Fruit fly (Drosophila melanogaster): ENCODE measurements around the gene CG32459.

Gene CG32459

DNA sequence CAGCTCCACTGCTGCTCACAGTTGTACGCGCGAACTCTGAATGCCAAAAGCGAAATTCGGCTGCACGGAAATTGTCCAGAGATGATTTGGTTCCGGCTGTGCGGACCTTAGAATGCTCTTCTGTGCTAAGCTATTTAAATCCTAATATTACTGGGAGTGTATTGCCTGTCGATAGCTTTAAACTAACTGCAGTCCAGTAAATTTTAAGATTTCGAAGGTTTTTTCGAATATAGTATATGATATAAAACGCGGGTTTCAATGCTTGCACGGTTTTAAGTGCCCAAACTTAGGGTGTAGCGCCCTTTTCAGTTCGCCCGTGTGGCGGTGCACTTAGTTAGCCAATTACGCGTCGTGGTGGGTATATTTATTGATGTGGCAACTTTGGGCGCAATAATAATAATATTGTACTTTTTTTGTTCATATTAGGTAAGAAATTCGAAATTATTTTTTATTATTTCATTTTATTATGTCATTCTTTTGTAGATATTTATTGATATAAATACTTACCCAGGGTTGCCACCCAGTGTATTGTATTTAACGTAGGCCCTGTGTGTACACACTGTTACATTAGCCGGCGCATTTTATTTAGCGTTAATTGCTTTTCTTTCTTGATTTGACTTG, 23.0 kb upstream of the CG32459 start, which contains the start of the genes Chro and Ssl1 (continued):
- TF ChIP-seq CG7368 (GFP tag; optimal IDR thresholded peaks at IDR 0.05) (peak; percentile 100), CG6792 (GFP tag; optimal IDR thresholded peaks at IDR 0.05) (peak; percentile 100), acj6 (GFP tag; optimal IDR thresholded peaks at IDR 0.05) (peak; percentile 100), Sox14 (GFP tag; optimal IDR thresholded peaks at IDR 0.05) (peak; percentile 100), fd59A (GFP tag; optimal IDR thresholded peaks at IDR 0.05) (peak; percentile 100), spab (GFP tag; optimal IDR thresholded peaks at IDR 0.05) (peak; percentile 100), CG34406 (GFP tag; optimal IDR thresholded peaks at IDR 0.05) (peak; percentile 100), pdm3 (GFP tag; optimal IDR thresholded peaks at IDR 0.05) (peak; percentile 100), lz (GFP tag; optimal IDR thresholded peaks at IDR 0.05) (peak; percentile 100), Eip93F (GFP tag; optimal IDR thresholded peaks at IDR 0.05) (peak; percentile 100), CG11902 (GFP tag; optimal IDR thresholded peaks at IDR 0.05) (peak; percentile 100), Blimp-1 (GFP tag; optimal IDR thresholded peaks at IDR 0.05) (peak; percentile 98), CG1621 (tag; optimal IDR thresholded peaks at IDR 0.05) (peak; percentile 100), CG9139 (GFP tag; optimal IDR thresholded peaks at IDR 0.05) (peak; percentile 99), CG3919 (GFP tag; optimal IDR thresholded peaks at IDR 0.05) (peak; percentile 100), CG3032 (tag; optimal IDR thresholded peaks at IDR 0.05) (peak; percentile 100), Hr4 (GFP tag; optimal IDR thresholded peaks at IDR 0.05) (peak; percentile 100), topi (GFP tag; optimal IDR thresholded peaks at IDR 0.05) (peak; percentile 100), CG10669 (GFP tag; optimal IDR thresholded peaks at IDR 0.05) (peak; percentile 100), CG6276 (GFP tag; optimal IDR thresholded peaks at IDR 0.05) (peak; percentile 100), Met (GFP tag; optimal IDR thresholded peaks at IDR 0.05) (peak; percentile 100), CG8319 (GFP tag; optimal IDR thresholded peaks at IDR 0.05) (peak; percentile 100), Ets21C (GFP tag; optimal IDR thresholded peaks at IDR 0.05) (peak; percentile 100)

DNA sequence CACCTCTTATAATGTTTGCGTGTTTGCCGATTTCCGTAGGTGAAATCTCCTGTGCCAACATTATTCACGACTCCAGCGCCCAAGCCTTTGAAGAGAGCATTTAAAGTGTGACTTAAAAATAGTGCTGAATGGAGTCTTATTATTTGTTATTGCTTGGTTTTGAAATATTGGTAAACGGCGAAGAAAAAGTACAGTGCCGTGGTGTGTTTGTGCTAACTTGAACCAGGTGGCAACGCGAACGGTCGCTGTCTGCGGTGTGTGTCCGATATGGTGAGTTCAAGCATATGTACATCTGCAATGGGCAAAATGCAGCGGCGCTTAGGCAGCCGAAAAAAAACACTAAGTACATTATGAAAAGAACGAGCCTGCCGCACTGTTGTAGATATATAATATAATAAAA, 22.1 kb upstream of the CG32459 start:
- peak; percentile 8 for TF ChIP-seq CG16779 (tag; optimal IDR thresholded peaks at IDR 0.05)
- TF ChIP-seq Eip93F (GFP tag; optimal IDR thresholded peaks at IDR 0.05) = peak; percentile 18
- TF ChIP-seq CG3919 (GFP tag; optimal IDR thresholded peaks at IDR 0.05) = no peak
- TF ChIP-seq CG6163 (GFP tag; IDR thresholded peaks at IDR 0.05) = 0 out of 3 replicates have a peak, but pooled peaks have one; percentile 10
- TF ChIP-seq CG10631 (GFP tag; optimal IDR thresholded peaks at IDR 0.05) = no peak

DNA sequence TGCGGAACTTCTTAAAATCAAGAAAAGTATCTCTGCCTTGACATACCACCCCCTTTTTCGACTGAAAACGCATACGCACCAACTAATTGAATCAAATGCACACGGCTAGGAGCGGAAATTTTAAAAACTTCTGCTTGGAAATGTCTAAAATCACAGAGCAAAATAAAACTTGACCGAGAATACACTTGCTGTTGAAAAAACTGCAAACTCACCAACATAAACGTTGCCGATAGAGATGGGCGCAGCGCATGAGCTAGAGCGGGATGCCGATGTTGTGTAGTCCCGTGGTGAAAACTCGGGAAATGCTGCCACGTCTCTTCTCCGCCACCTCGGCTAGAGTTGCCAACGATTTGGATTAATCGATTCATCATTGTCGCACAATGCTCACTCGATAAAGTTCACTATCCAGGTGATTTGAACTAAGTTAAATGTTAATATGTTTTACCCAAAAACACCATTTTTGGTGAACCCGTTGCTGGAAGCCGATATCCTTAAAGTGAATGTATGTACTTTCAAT, 16.0 kb upstream of the CG32459 start, which contains the start of the genes CG11109 and Arf1:
Gene CG11109, plus strand, starts transcription at position 356 of the 517 bp plus-strand sequence.
Gene Arf1, minus strand, starts transcription at position 387 of the 517 bp plus-strand sequence.
- TF ChIP-seq lz (GFP tag; optimal IDR thresholded peaks at IDR 0.05) (no peak), svp (GFP tag) (peak; percentile 79), CG1621 (tag; optimal IDR thresholded peaks at IDR 0.05) (peak; percentile 15), esn (GFP tag; optimal IDR thresholded peaks at IDR 0.05) (peak; percentile 18), dsx (GFP tag; optimal IDR thresholded peaks at IDR 0.05; ENCODE audit: poor library complexity, severe bottlenecking) (peak; percentile 1), Lpt (GFP tag; optimal IDR thresholded peaks at IDR 0.05) (no peak), CG34406 (GFP tag; optimal IDR thresholded peaks at IDR 0.05) (no peak), CG9139 (GFP tag; optimal IDR thresholded peaks at IDR 0.05) (no peak), Eip78C (GFP tag) (peak; percentile 24), fkh (GFP tag; optimal IDR thresholded peaks at IDR 0.05) (peak; percentile 27), CG6163 (GFP tag; IDR thresholded peaks at IDR 0.05) (peak; percentile 23; the same call in 1 of the 3 replicates), OdsH (GFP tag; optimal IDR thresholded peaks at IDR 0.05) (no peak), CG6808 (GFP tag; optimal IDR thresholded peaks at IDR 0.05) (peak; percentile 9), acj6 (GFP tag; optimal IDR thresholded peaks at IDR 0.05) (no peak), CG10631 (GFP tag; optimal IDR thresholded peaks at IDR 0.05) (no peak), Ets96B (tag; optimal IDR thresholded peaks at IDR 0.05) (no peak), CG6854 (GFP tag; optimal IDR thresholded peaks at IDR 0.05) (peak; percentile 54), CG32006 (GFP tag; optimal IDR thresholded peaks at IDR 0.05) (no peak), CG8119 (GFP tag; IDR thresholded peaks at IDR 0.05) (0 out of 3 replicates have a peak, but pooled peaks have one; percentile 27), Sox15 (GFP tag; optimal IDR thresholded peaks at IDR 0.05) (no peak), CG4318 (GFP tag; optimal IDR thresholded peaks at IDR 0.05) (no peak), CG31627 (GFP tag; optimal IDR thresholded peaks at IDR 0.05) (peak; percentile 3), ss (GFP tag; optimal IDR thresholded peaks at IDR 0.05) (peak in 1 of 2 experiments; percentile 15), Hr39 (GFP tag; optimal IDR thresholded peaks at IDR 0.05) (no peak), spab (GFP tag; optimal IDR thresholded peaks at IDR 0.05) (no peak)

Data from whole organism, prepupa.